Worm (Caenorhabditis elegans) whole organism, L1 larva: ENCODE results near the gene C25F9.13.

ENCODE experiments used
- aha-1 ChIP-seq: fragments of 150-350 bp; optimal IDR thresholded peaks from 2 replicates; lab custom pipeline; 2014; ENCODE audit warnings: missing biosample characterization, missing genetic modification characterization
- alr-1 ChIP-seq: fragments of 200-800 bp; sonication (Bioruptor generic); optimal IDR thresholded peaks from 2 replicates; lab custom pipeline; 2018; ENCODE audit warnings: borderline replicate concordance, mild to moderate bottlenecking, missing genetic modification characterization, missing compliant biosample characterization
- aly-2 ChIP-seq: fragments of 150-350 bp; optimal IDR thresholded peaks from 2 replicates; lab custom pipeline; 2014; ENCODE audit warnings: missing biosample characterization, missing genetic modification characterization
- ama-1 ChIP-seq: fragments of 150-350 bp; optimal IDR thresholded peaks from 2 replicates; lab custom pipeline; 2014
- blmp-1 ChIP-seq: fragments of 150-350 bp; optimal IDR thresholded peaks from 2 replicates; lab custom pipeline; 2014; ENCODE audit warnings: missing biosample characterization, missing genetic modification characterization
- ceh-8 ChIP-seq: fragments of 200-800 bp; sonication (Bioruptor generic); optimal IDR thresholded peaks from 2 replicates; lab custom pipeline; 2018; ENCODE audit warnings: mild to moderate bottlenecking, missing genetic modification characterization, moderate library complexity, missing compliant biosample characterization
- ceh-88 ChIP-seq: fragments of 200-800 bp; sonication (Bioruptor generic); IDR thresholded peaks from 2 replicates; pipeline ENCODE4 v1.3.6; 2022; ENCODE audit warnings: missing genetic modification characterization, missing compliant biosample characterization
- ceh-90 ChIP-seq: sonication (generic microtip); optimal IDR thresholded peaks from 2 replicates; lab custom pipeline; 2016; ENCODE audit warnings: missing genetic modification characterization, missing compliant biosample characterization
- dpl-1 ChIP-seq, 3 experiments: fragments of 150-350 bp in 2 of 3; sonication (generic microtip) in 1 of 3; optimal IDR thresholded peaks; 2 replicates each; lab custom pipeline; 2014 to 2017; ENCODE audit warnings: missing biosample characterization in 3 of 3, missing genetic modification characterization in 3 of 3, missing genetic modification reagents in 3 of 3
- efl-1 ChIP-seq, 4 experiments: fragments of 150-350 bp; optimal IDR thresholded peaks in 3 of 4; peaks in 1 of 4; 1 replicate in 1 of 4; 2 replicates in 3 of 4; lab custom pipeline; 2014; ENCODE audit warnings: missing biosample characterization in 2 of 4, missing genetic modification characterization in 2 of 4, missing genetic modification reagents in 2 of 4
- egl-27 ChIP-seq, 2 experiments: fragments of 150-350 bp in 1 of 2; sonication (generic microtip); optimal IDR thresholded peaks; 3 replicates each; lab custom pipeline; 2017 to 2018; ENCODE audit warnings: missing biosample characterization in 2 of 2, missing genetic modification characterization in 2 of 2, missing genetic modification reagents in 2 of 2
- elt-2 ChIP-seq: sonication (generic microtip); optimal IDR thresholded peaks from 2 replicates; lab custom pipeline; 2016; ENCODE audit warnings: missing genetic modification characterization, mild to moderate bottlenecking, inconsistent platforms, missing compliant biosample characterization, missing genetic modification reagents
- fkh-4 ChIP-seq: sonication (generic microtip); optimal IDR thresholded peaks from 2 replicates; lab custom pipeline; 2016; ENCODE audit warnings: missing compliant biosample characterization, missing genetic modification characterization, borderline replicate concordance
- grh-1 ChIP-seq: fragments of 200-800 bp; sonication (Bioruptor generic); IDR thresholded peaks from 2 replicates; pipeline ENCODE4 v1.3.6; 2022; ENCODE audit warnings: missing genetic modification reagents, missing genetic modification characterization, missing compliant biosample characterization
- lin-14 ChIP-seq: fragments of 200-800 bp; sonication (Bioruptor generic); optimal IDR thresholded peaks from 2 replicates; lab custom pipeline; 2018; ENCODE audit warnings: mild to moderate bottlenecking, missing genetic modification characterization, moderate library complexity, missing compliant biosample characterization
- lin-35 ChIP-seq, 2 experiments: fragments of 150-350 bp; optimal IDR thresholded peaks; 2 replicates each; lab custom pipeline; 2014; ENCODE audit warnings: missing biosample characterization in 2 of 2, missing genetic modification characterization in 2 of 2, missing genetic modification reagents in 2 of 2
- lin-39 ChIP-seq: fragments of 150-350 bp; optimal IDR thresholded peaks from 2 replicates; lab custom pipeline; 2014; ENCODE audit warnings: missing biosample characterization, missing genetic modification reagents, missing genetic modification characterization
- lir-3 ChIP-seq: sonication (generic microtip); optimal IDR thresholded peaks from 2 replicates; lab custom pipeline; 2016; ENCODE audit warnings: mild to moderate bottlenecking, missing genetic modification characterization, moderate library complexity, missing compliant biosample characterization; ENCODE audit not compliant: poor library complexity
- lsy-2 ChIP-seq, 2 experiments: fragments of 150-350 bp; optimal IDR thresholded peaks; 2 replicates each; lab custom pipeline; 2014; ENCODE audit warnings: missing biosample characterization in 2 of 2, missing genetic modification characterization in 2 of 2
- mab-9 ChIP-seq: fragments of 200-800 bp; sonication (Bioruptor generic); IDR thresholded peaks from 2 replicates; pipeline ENCODE4 v1.3.6; 2022; ENCODE audit warnings: missing genetic modification reagents, missing genetic modification characterization, missing compliant biosample characterization
- mdl-1 ChIP-seq, 2 experiments: fragments of 150-350 bp; optimal IDR thresholded peaks; 2 replicates each; lab custom pipeline; 2014 to 2017; ENCODE audit warnings: missing biosample characterization in 2 of 2, missing genetic modification characterization in 2 of 2, inconsistent platforms in 1 of 2
- mep-1 ChIP-seq: fragments of 150-350 bp; optimal IDR thresholded peaks from 2 replicates; lab custom pipeline; 2014; ENCODE audit warnings: missing biosample characterization, missing genetic modification characterization
- nhr-11 ChIP-seq: fragments of 150-350 bp; optimal IDR thresholded peaks from 2 replicates; lab custom pipeline; 2014; ENCODE audit warnings: missing biosample characterization, missing genetic modification characterization
- nhr-19 ChIP-seq: fragments of 200-800 bp; sonication (Bioruptor generic); conservative IDR thresholded peaks from 2 replicates; pipeline ENCODE4 v1.3.6; 2022; ENCODE audit warnings: missing genetic modification characterization, missing compliant biosample characterization
- nhr-20 ChIP-seq: sonication (generic microtip); optimal IDR thresholded peaks from 2 replicates; lab custom pipeline; 2016; ENCODE audit warnings: mild to moderate bottlenecking, missing genetic modification characterization, missing compliant biosample characterization
- nhr-28 ChIP-seq: fragments of 150-350 bp; optimal IDR thresholded peaks from 2 replicates; lab custom pipeline; 2014; ENCODE audit warnings: missing biosample characterization, missing genetic modification characterization
- nhr-71 ChIP-seq: sonication (generic microtip); optimal IDR thresholded peaks from 2 replicates; lab custom pipeline; 2016; ENCODE audit warnings: mild to moderate bottlenecking, missing genetic modification characterization, moderate library complexity, missing compliant biosample characterization
- nhr-76 ChIP-seq: sonication (generic microtip); optimal IDR thresholded peaks from 2 replicates; lab custom pipeline; 2017; ENCODE audit warnings: missing biosample characterization, missing genetic modification characterization
- nhr-77 ChIP-seq: fragments of 150-350 bp; optimal IDR thresholded peaks from 2 replicates; lab custom pipeline; 2014; ENCODE audit warnings: missing biosample characterization, missing genetic modification characterization
- nhr-85 ChIP-seq: sonication (generic microtip); peaks from one replicate; lab custom pipeline; 2016; ENCODE audit warnings: missing genetic modification characterization, inconsistent platforms, missing compliant biosample characterization
- nhr-90 ChIP-seq: sonication (generic microtip); optimal IDR thresholded peaks from 2 replicates; lab custom pipeline; 2016; ENCODE audit warnings: mild to moderate bottlenecking, missing genetic modification characterization, missing compliant biosample characterization; ENCODE audit not compliant: poor library complexity
- pax-3 ChIP-seq: fragments of 200-800 bp; sonication (Bioruptor generic); optimal IDR thresholded peaks from 2 replicates; lab custom pipeline; 2018; ENCODE audit warnings: mild to moderate bottlenecking, missing genetic modification characterization, moderate library complexity, missing compliant biosample characterization
- skn-1 ChIP-seq: fragments of 150-350 bp; optimal IDR thresholded peaks from 2 replicates; lab custom pipeline; 2014; ENCODE audit warnings: missing biosample characterization, missing genetic modification characterization
- snu-23 ChIP-seq: sonication (generic microtip); optimal IDR thresholded peaks from 2 replicates; lab custom pipeline; 2016; ENCODE audit warnings: missing genetic modification characterization, missing compliant biosample characterization
- sptf-1 ChIP-seq: fragments of 150-350 bp; optimal IDR thresholded peaks from 2 replicates; lab custom pipeline; 2014; ENCODE audit warnings: missing biosample characterization, missing genetic modification characterization
- tbx-2 ChIP-seq: sonication (generic microtip); optimal IDR thresholded peaks from 2 replicates; lab custom pipeline; 2016; ENCODE audit warnings: missing genetic modification characterization, missing compliant biosample characterization
- unc-62 ChIP-seq: fragments of 150-350 bp; optimal IDR thresholded peaks from 2 replicates; lab custom pipeline; 2014; ENCODE audit warnings: missing biosample characterization, missing genetic modification reagents, missing genetic modification characterization
- unc-86 ChIP-seq: sonication (generic microtip); optimal IDR thresholded peaks from 2 replicates; lab custom pipeline; 2016; ENCODE audit warnings: missing genetic modification characterization, missing compliant biosample characterization
- vab-15 ChIP-seq: sonication (generic microtip); optimal IDR thresholded peaks from 2 replicates; lab custom pipeline; 2017; ENCODE audit warnings: missing genotype, mild to moderate bottlenecking, missing genetic modification characterization, missing compliant biosample characterization
- xbp-1 ChIP-seq: sonication (generic microtip); optimal IDR thresholded peaks from 2 replicates; lab custom pipeline; 2016; ENCODE audit warnings: missing genetic modification characterization, missing compliant biosample characterization
- zip-4 ChIP-seq: fragments of 200-800 bp; sonication (Bioruptor generic); optimal IDR thresholded peaks from 2 replicates; lab custom pipeline; 2018; ENCODE audit warnings: mild to moderate bottlenecking, missing genetic modification characterization, moderate library complexity, missing compliant biosample characterization
- ztf-4 ChIP-seq: fragments of 150-350 bp; optimal IDR thresholded peaks from 2 replicates; lab custom pipeline; 2014; ENCODE audit warnings: missing biosample characterization, missing genetic modification characterization

The C25F9.13 gene

ce11 chrV:19428936-19429335, 30.2 kb upstream of the C25F9.13 start (continued):
- TF ChIP-seq ceh-90 (tag; lab: Kevin White, UChicago) (no peak), aly-2 (tag; lab: Kevin White, UChicago) (no peak), efl-1 (optimal IDR thresholded peaks at IDR 0.05; lab: Kevin White, UChicago) (no peak), efl-1 (GFP tag; optimal IDR thresholded peaks at IDR 0.05 in 1 of 2; lab: Kevin White, UChicago) (no peak), lin-39 (tag; lab: Kevin White, UChicago) (no peak), nhr-85 (tag; lab: Kevin White, UChicago) (peak; percentile 76), nhr-19 (GFP tag; lab: Robert Waterston, UW) (no peak), nhr-76 (tag; lab: Kevin White, UChicago) (no peak), lsy-2 (tag; optimal IDR thresholded peaks at IDR 0.05; lab: Kevin White, UChicago) (peak in 1 of 2 experiments; percentile 18), ama-1 (lab: Kevin White, UChicago) (no peak), unc-62 (no peak), grh-1 (no peak), ztf-4 (tag; lab: Kevin White, UChicago) (no peak), alr-1 (tag; lab: Kevin White, UChicago) (no peak), sptf-1 (tag; lab: Kevin White, UChicago) (no peak), lin-14 (peak; percentile 73), nhr-28 (tag; lab: Kevin White, UChicago) (no peak), vab-15 (tag; lab: Kevin White, UChicago) (no peak), lir-3 (no peak), nhr-77 (tag; lab: Kevin White, UChicago) (no peak), mep-1 (tag; lab: Kevin White, UChicago) (no peak)
- TF ChIP-seq, all 84 proteins: peak for 10

ce11 chrV:19428097-19428496, 29.3 kb upstream of the C25F9.13 start:
- TF ChIP-seq nhr-85 (tag; lab: Kevin White, UChicago) = peak; percentile 88
- TF ChIP-seq mab-9 (GFP tag; lab: Robert Waterston, UW) = no peak
- no peak for TF ChIP-seq fkh-4 (tag; lab: Kevin White, UChicago)
- no peak for TF ChIP-seq mep-1 (tag; lab: Kevin White, UChicago)
- TF ChIP-seq nhr-20 (tag; lab: Kevin White, UChicago) = peak; percentile 60
- TF ChIP-seq xbp-1 = no peak
- TF ChIP-seq elt-2 = no peak
- no peak for TF ChIP-seq skn-1 (tag; lab: Kevin White, UChicago)
- peak; percentile 55 for TF ChIP-seq snu-23 (GFP tag; lab: Kevin White, UChicago)
- TF ChIP-seq nhr-90 = peak; percentile 12
- no peak for TF ChIP-seq ceh-8 (GFP tag; lab: Kevin White, UChicago)
- no peak for TF ChIP-seq egl-27 (tag; optimal IDR thresholded peaks at IDR 0.05; lab: Kevin White, UChicago)
- no peak for TF ChIP-seq pax-3
- peak; percentile 61 for TF ChIP-seq lin-14
- TF ChIP-seq mdl-1 (tag; optimal IDR thresholded peaks at IDR 0.05; lab: Kevin White, UChicago) = no peak
- TF ChIP-seq dpl-1 (GFP tag; optimal IDR thresholded peaks at IDR 0.05; lab: Kevin White, UChicago) = no peak
- no peak for TF ChIP-seq lin-35 (GFP tag; optimal IDR thresholded peaks at IDR 0.05; lab: Kevin White, UChicago)
- no peak for TF ChIP-seq ceh-90 (tag; lab: Kevin White, UChicago)
- TF ChIP-seq tbx-2 = no peak
- TF ChIP-seq aha-1 (tag; lab: Kevin White, UChicago) = no peak
- peak; percentile 24 for TF ChIP-seq nhr-71 (tag; lab: Kevin White, UChicago)
- no peak for TF ChIP-seq lir-3
- no peak for TF ChIP-seq nhr-76 (tag; lab: Kevin White, UChicago)
- TF ChIP-seq unc-86 (tag; lab: Kevin White, UChicago) = no peak
- TF ChIP-seq sptf-1 (tag; lab: Kevin White, UChicago) = no peak
- no peak for TF ChIP-seq nhr-11
- peak; percentile 20 for TF ChIP-seq blmp-1 (tag; lab: Kevin White, UChicago)

- no peak for TF ChIP-seq ceh-90 (tag; lab: Kevin White, UChicago)
- no peak for TF ChIP-seq nhr-77 (tag; lab: Kevin White, UChicago)
- peak; percentile 13 for TF ChIP-seq zip-4 (GFP tag; lab: Kevin White, UChicago)
- TF ChIP-seq ceh-88 (GFP tag; lab: Robert Waterston, UW) = no peak
Observed at ce11 chrV:19421131-19421530, 22.3 kb upstream of the C25F9.13 start, which contains the start of gene C25F9.2. Gene C25F9.2, plus strand, starts transcription at chrV:19421471.
